Worm (Caenorhabditis elegans) whole organism, late embryonic: ENCODE data around the gene F09D12.2.

Experiments used
- dve-1 ChIP-seq: sonication (generic microtip); optimal IDR thresholded peaks from 2 replicates; lab custom pipeline; 2017; ENCODE audit warnings: antibody characterized with exemption, mild to moderate bottlenecking, missing genetic modification characterization, missing compliant biosample characterization
- nhr-11 ChIP-seq: fragments of 150-350 bp; optimal IDR thresholded peaks from 2 replicates; lab custom pipeline; 2014; ENCODE audit warnings: missing biosample characterization, missing genetic modification characterization

- TF ChIP-seq dve-1 (tag; lab: Kevin White, UChicago) (no peak), nhr-11 (tag; lab: Kevin White, UChicago) (no peak)
Observed at ce11 chrIV:3418741-3419140, 25.3 kb downstream of the F09D12.2 start.
